Worm (Caenorhabditis elegans): Measurements from ENCODE around the gene nhr-234.

ce11 chrII:12657620-12658019 lies 21.1 kb downstream of the nhr-234 start:
- TF ChIP-seq fos-1 (tag; optimal IDR thresholded peaks at IDR 0.05) (no peak), nfya-1 (tag; optimal IDR thresholded peaks at IDR 0.05; ENCODE audit: insufficient read depth) (no peak), nhr-23 (tag; optimal IDR thresholded peaks at IDR 0.05) (no peak)
